Fruit fly (Drosophila melanogaster): ENCODE data around the gene NC2beta.

- TF ChIP-seq psq (optimal IDR thresholded peaks at IDR 0.05) (no peak), ttk (optimal IDR thresholded peaks at IDR 0.05) (no peak), insv (optimal IDR thresholded peaks at IDR 0.05) (no peak), Sin3A (optimal IDR thresholded peaks at IDR 0.05) (no peak)
Observed at dm6 chr2L:15052805-15053388, 45.3 kb downstream of the NC2beta start.

Data from Kc167 (cell line).